Worm (Caenorhabditis elegans) whole organism, L4/young adult: ENCODE measurements around the gene T11F9.14.

Experiments used
- W03F9.2 ChIP-seq: fragments of 150-350 bp; optimal IDR thresholded peaks from 2 replicates; lab custom pipeline; 2014; ENCODE audit warnings: missing biosample characterization, missing genetic modification characterization
- dao-5 ChIP-seq: sonication (generic microtip); optimal IDR thresholded peaks from 2 replicates; lab custom pipeline; 2016; ENCODE audit warnings: missing genotype, missing genetic modification characterization, moderate library complexity, missing compliant biosample characterization
- him-1 ChIP-seq: sonication (generic microtip); optimal IDR thresholded peaks from 2 replicates; lab custom pipeline; 2016; ENCODE audit warnings: missing genotype, missing genetic modification reagents, missing genetic modification characterization, missing compliant biosample characterization

DNA sequence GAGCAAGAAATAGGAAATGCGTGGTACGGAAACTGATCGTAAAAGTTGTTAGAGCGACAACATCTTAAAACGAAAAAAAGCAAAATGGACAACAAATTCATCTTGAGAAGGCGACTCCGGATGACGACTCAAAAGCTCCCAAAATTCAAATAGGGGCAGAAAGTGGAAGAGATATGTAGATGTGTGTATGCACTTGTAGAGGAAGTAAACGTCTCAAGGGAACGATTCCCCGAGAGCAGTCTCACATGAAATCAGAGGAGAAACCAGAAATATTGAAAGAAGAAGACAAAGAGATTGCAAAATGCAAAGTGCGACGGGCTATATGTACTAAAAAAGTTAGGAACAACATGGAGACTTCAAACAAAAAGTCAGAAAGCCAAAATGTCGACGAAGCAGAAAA is 37.1 kb downstream of the T11F9.14 start, which contains the start of gene F57B7.2:
- no peak for TF ChIP-seq him-1 (tag; lab: Kevin White, UChicago)
- no peak for TF ChIP-seq W03F9.2 (tag; lab: Kevin White, UChicago)
- TF ChIP-seq dao-5: no peak
